Worm (Caenorhabditis elegans) whole organism, young adult: ENCODE measurements around the gene srh-236.

Experiments
- hmg-1.2 ChIP-seq: fragments of 200-800 bp; sonication (Bioruptor generic); IDR thresholded peaks from 2 replicates; pipeline ENCODE4 v1.3.6; 2022; ENCODE audit warnings: missing genetic modification reagents, missing genetic modification characterization, missing compliant biosample characterization
- unc-62 ChIP-seq: fragments of 150-350 bp; optimal IDR thresholded peaks from 2 replicates; lab custom pipeline; 2014; ENCODE audit warnings: missing biosample characterization, missing genetic modification reagents, missing genetic modification characterization

DNA sequence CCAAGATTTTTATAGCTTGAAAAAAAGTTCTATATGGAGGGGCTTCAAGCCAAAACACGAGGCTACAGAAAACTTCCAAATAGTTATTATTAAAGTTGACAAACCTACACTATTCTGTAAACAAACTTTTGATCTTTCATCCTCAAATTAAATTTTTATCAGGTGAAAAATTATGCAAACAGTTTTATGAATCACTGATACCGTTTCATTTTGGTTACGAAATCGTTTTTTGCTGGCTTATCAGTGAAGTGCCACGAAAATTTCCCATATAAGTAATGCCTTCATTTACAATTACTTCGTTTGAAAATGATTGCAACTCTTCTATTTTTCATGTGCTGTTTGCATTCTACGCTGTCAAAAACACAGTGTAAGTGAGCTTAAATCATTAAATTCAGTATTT lies 27.0 kb upstream of the srh-236 start, which contains the start of gene T19C9.8:
- no peak for TF ChIP-seq unc-62 (GFP tag; lab: Kevin White, UChicago)
- no peak for TF ChIP-seq hmg-1.2
